Worm (Caenorhabditis elegans) whole organism, L2 larva: ENCODE data around the gene C37C3.11.

ENCODE experiments used
- ZK546.5 ChIP-seq: sonication (generic microtip); optimal IDR thresholded peaks from 2 replicates; lab custom pipeline; 2017; ENCODE audit warnings: missing biosample characterization, missing genetic modification characterization
- elt-1 ChIP-seq: fragments of 150-350 bp; optimal IDR thresholded peaks from 2 replicates; lab custom pipeline; 2014; ENCODE audit warnings: missing biosample characterization, missing genetic modification characterization
- nhr-11 ChIP-seq: fragments of 150-350 bp; optimal IDR thresholded peaks from 2 replicates; lab custom pipeline; 2014; ENCODE audit warnings: missing biosample characterization, missing genetic modification characterization
- nhr-6 ChIP-seq: fragments of 150-350 bp; optimal IDR thresholded peaks from 2 replicates; lab custom pipeline; 2014; ENCODE audit warnings: missing biosample characterization, missing genetic modification characterization

- TF ChIP-seq nhr-11 (tag; lab: Kevin White, UChicago) (no peak), elt-1 (tag; lab: Kevin White, UChicago) (no peak), ZK546.5 (tag; lab: Kevin White, UChicago) (no peak), nhr-6 (tag; lab: Kevin White, UChicago) (no peak)
Observed at ce11 chrV:7878411-7878964, 13.9 kb upstream of the C37C3.11 start, which contains the start of gene F40A3.2.
